Worm (Caenorhabditis elegans) whole organism, L4 larva: Measurements from ENCODE around the gene sqv-1.

Experiments
- ama-1 ChIP-seq: fragments of 150-350 bp; optimal IDR thresholded peaks from 2 replicates; lab custom pipeline; 2014; ENCODE audit warnings: inconsistent platforms, mixed read lengths
- ceh-44 ChIP-seq: fragments of 200-800 bp; sonication (Bioruptor generic); IDR thresholded peaks from 2 replicates; pipeline ENCODE4 v1.3.6; 2022; ENCODE audit warnings: missing genetic modification reagents, missing genetic modification characterization, missing compliant biosample characterization
- lin-13 ChIP-seq: fragments of 150-350 bp; optimal IDR thresholded peaks from 2 replicates; lab custom pipeline; 2014; ENCODE audit warnings: missing biosample characterization, missing genetic modification reagents, missing genetic modification characterization
- mxl-3 ChIP-seq: fragments of 200-800 bp; sonication (Bioruptor generic); optimal IDR thresholded peaks from 2 replicates; lab custom pipeline; 2018; ENCODE audit warnings: mild to moderate bottlenecking, missing genetic modification characterization, missing compliant biosample characterization
- nhr-237 ChIP-seq: sonication (generic microtip); optimal IDR thresholded peaks from 2 replicates; lab custom pipeline; 2017; ENCODE audit warnings: missing biosample characterization, missing genetic modification characterization
- nhr-41 ChIP-seq: fragments of 200-800 bp; sonication (Bioruptor generic); IDR thresholded peaks from 2 replicates; pipeline ENCODE4 v1.3.6; 2022; ENCODE audit warnings: missing genetic modification reagents, missing genetic modification characterization, missing compliant biosample characterization
- nhr-77 ChIP-seq: fragments of 150-350 bp; optimal IDR thresholded peaks from 2 replicates; lab custom pipeline; 2014; ENCODE audit warnings: missing biosample characterization, missing genetic modification characterization
- pqm-1 ChIP-seq: sonication (generic microtip); optimal IDR thresholded peaks from 2 replicates; lab custom pipeline; 2017; ENCODE audit warnings: missing biosample characterization, missing genetic modification characterization
- snpc-4 ChIP-seq: fragments of 150-350 bp; optimal IDR thresholded peaks from 2 replicates; lab custom pipeline; 2014; ENCODE audit warnings: missing biosample characterization, missing genetic modification characterization
- zag-1 ChIP-seq: fragments of 150-350 bp; optimal IDR thresholded peaks from 2 replicates; lab custom pipeline; 2014; ENCODE audit warnings: missing biosample characterization, missing genetic modification characterization
- zip-11 ChIP-seq: fragments of 200-800 bp; sonication (Bioruptor generic); IDR thresholded peaks from 2 replicates; pipeline ENCODE4 v1.3.6; 2022; ENCODE audit warnings: missing genetic modification characterization, missing compliant biosample characterization

DNA sequence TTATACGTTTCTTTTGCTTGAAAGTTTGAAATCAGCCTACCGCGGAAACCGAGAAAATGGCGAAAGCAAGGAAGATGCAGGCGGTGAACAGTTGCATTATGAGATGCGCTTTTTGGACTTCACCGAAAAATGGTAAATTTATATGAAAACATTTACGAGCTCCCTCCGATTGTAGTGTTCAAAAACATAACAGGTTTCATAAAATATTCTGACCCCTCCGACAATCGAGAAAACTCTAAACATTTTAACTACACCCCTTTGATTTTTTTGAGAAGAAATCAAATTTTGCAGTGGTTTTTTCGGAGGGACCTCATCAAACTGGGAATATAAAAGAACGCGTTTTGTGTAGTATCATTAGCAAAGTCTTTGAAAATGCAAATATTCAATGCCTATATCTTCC is 13.9 kb upstream of the sqv-1 start, which contains the start of the genes F17E9.18 and F17E9.15:
- TF ChIP-seq lin-13 (GFP tag; lab: Kevin White, UChicago) (no peak), nhr-77 (tag; lab: Kevin White, UChicago) (no peak), pqm-1 (tag; lab: Kevin White, UChicago) (no peak), ama-1 (no peak), ceh-44 (no peak), snpc-4 (tag; lab: Kevin White, UChicago) (no peak), zip-11 (GFP tag; lab: Robert Waterston, UW) (no peak), nhr-237 (tag; lab: Kevin White, UChicago) (no peak), mxl-3 (GFP tag; lab: Kevin White, UChicago) (no peak), zag-1 (no peak), nhr-41 (no peak)
